Worm (Caenorhabditis elegans) whole organism, L4 larva: ENCODE measurements around the gene pgp-11.

ENCODE experiments used
- D1046.2 ChIP-seq: fragments of 200-800 bp; sonication (Bioruptor generic); IDR thresholded peaks from 2 replicates; pipeline ENCODE4 v1.3.6; 2022; ENCODE audit warnings: missing genetic modification characterization, missing compliant biosample characterization
- F10B5.3 ChIP-seq: sonication (generic microtip); optimal IDR thresholded peaks from 2 replicates; lab custom pipeline; 2016; ENCODE audit warnings: mild to moderate bottlenecking, missing genetic modification characterization, missing compliant biosample characterization
- F26F4.8 ChIP-seq: fragments of 200-800 bp; sonication (Bioruptor generic); conservative IDR thresholded peaks from 2 replicates; pipeline ENCODE4 v1.3.6; 2022; ENCODE audit warnings: missing genetic modification characterization, missing compliant biosample characterization
- F37D6.2 ChIP-seq: sonication (generic microtip); optimal IDR thresholded peaks from 2 replicates; lab custom pipeline; 2016; ENCODE audit warnings: mild to moderate bottlenecking, missing genetic modification characterization, missing compliant biosample characterization
- R02D3.7 ChIP-seq: fragments of 150-350 bp; sonication (generic microtip); optimal IDR thresholded peaks from 3 replicates; lab custom pipeline; 2014; ENCODE audit warnings: missing biosample characterization, missing genetic modification characterization
- Y48G9A.11 ChIP-seq: fragments of 200-800 bp; sonication (Bioruptor generic); IDR thresholded peaks from 2 replicates; pipeline ENCODE4 v1.3.6; 2022; ENCODE audit warnings: missing genetic modification reagents, missing genetic modification characterization, missing compliant biosample characterization
- ZK546.5 ChIP-seq, 2 experiments: sonication (generic microtip); optimal IDR thresholded peaks; 2 replicates each; lab custom pipeline; 2017; ENCODE audit warnings: missing biosample characterization in 2 of 2, missing genetic modification characterization in 2 of 2
- attf-4 ChIP-seq: sonication (generic microtip); optimal IDR thresholded peaks from 3 replicates; lab custom pipeline; 2017; ENCODE audit warnings: missing biosample characterization, missing genetic modification characterization
- ceh-20 ChIP-seq: fragments of 200-800 bp; sonication (Bioruptor generic); IDR thresholded peaks from 2 replicates; pipeline ENCODE4 v1.3.6; 2022; ENCODE audit warnings: missing genetic modification reagents, missing genetic modification characterization, missing compliant biosample characterization
- ceh-28 ChIP-seq: fragments of 150-350 bp; optimal IDR thresholded peaks from 2 replicates; lab custom pipeline; 2014; ENCODE audit warnings: missing biosample characterization, missing genetic modification reagents, missing genetic modification characterization
- ceh-32 ChIP-seq: sonication (generic microtip); optimal IDR thresholded peaks from 2 replicates; lab custom pipeline; 2016; ENCODE audit warnings: mild to moderate bottlenecking, missing genetic modification characterization, missing compliant biosample characterization; ENCODE audit not compliant: poor library complexity
- ceh-44 ChIP-seq: fragments of 200-800 bp; sonication (Bioruptor generic); IDR thresholded peaks from 2 replicates; pipeline ENCODE4 v1.3.6; 2022; ENCODE audit warnings: missing genetic modification reagents, missing genetic modification characterization, missing compliant biosample characterization
- daf-16 ChIP-seq, 3 experiments: sonication (generic microtip); optimal IDR thresholded peaks; 2 replicates each; lab custom pipeline; 2016 to 2017; ENCODE audit warnings: missing genetic modification characterization in 3 of 3, missing genetic modification reagents in 3 of 3, mild to moderate bottlenecking in 2 of 3, missing compliant biosample characterization in 2 of 3, missing biosample characterization in 1 of 3, moderate library complexity in 1 of 3
- daf-19 ChIP-seq: fragments of 200-800 bp; sonication (Bioruptor generic); conservative IDR thresholded peaks from 2 replicates; pipeline ENCODE4 v1.3.6; 2022; ENCODE audit warnings: missing genetic modification characterization, missing compliant biosample characterization
- dmd-8 ChIP-seq: fragments of 200-800 bp; sonication (Bioruptor generic); IDR thresholded peaks from 2 replicates; pipeline ENCODE4 v1.3.6; 2022; ENCODE audit warnings: missing genetic modification characterization, missing compliant biosample characterization
- dmd-9 ChIP-seq: fragments of 200-800 bp; sonication (Bioruptor generic); IDR thresholded peaks from 2 replicates; pipeline ENCODE4 v1.3.6; 2022; ENCODE audit warnings: missing genetic modification reagents, missing genetic modification characterization, missing compliant biosample characterization
- dve-1 ChIP-seq: sonication (generic microtip); optimal IDR thresholded peaks from 2 replicates; lab custom pipeline; 2017; ENCODE audit warnings: antibody characterized with exemption, mild to moderate bottlenecking, missing genetic modification characterization, missing compliant biosample characterization; ENCODE audit not compliant: insufficient read depth
- fkh-10 ChIP-seq: fragments of 150-350 bp; optimal IDR thresholded peaks from 2 replicates; lab custom pipeline; 2014; ENCODE audit warnings: missing biosample characterization, missing genetic modification reagents, missing genetic modification characterization
- gei-8 ChIP-seq: fragments of 200-800 bp; sonication (Bioruptor generic); optimal IDR thresholded peaks from 2 replicates; lab custom pipeline; 2018; ENCODE audit warnings: mild to moderate bottlenecking, missing genetic modification characterization, missing compliant biosample characterization
- hmg-1.1 ChIP-seq: fragments of 200-800 bp; sonication (Bioruptor generic); IDR thresholded peaks from 2 replicates; pipeline ENCODE4 v1.3.6; 2022; ENCODE audit warnings: missing genetic modification reagents, missing genetic modification characterization, missing compliant biosample characterization
- lin-1 ChIP-seq: fragments of 200-800 bp; sonication (Bioruptor generic); IDR thresholded peaks from 2 replicates; pipeline ENCODE4 v1.3.6; 2022; ENCODE audit warnings: missing genetic modification reagents, missing genetic modification characterization, missing compliant biosample characterization
- lin-39 ChIP-seq: fragments of 150-350 bp; optimal IDR thresholded peaks from 2 replicates; lab custom pipeline; 2014; ENCODE audit warnings: missing biosample characterization, missing genetic modification reagents, missing genetic modification characterization
- lir-3 ChIP-seq: sonication (generic microtip); optimal IDR thresholded peaks from 2 replicates; lab custom pipeline; 2016; ENCODE audit warnings: mild to moderate bottlenecking, missing genetic modification characterization, missing compliant biosample characterization
- madf-5 ChIP-seq, 2 experiments: fragments of 200-800 bp; sonication (Bioruptor generic); IDR thresholded peaks; 2 replicates each; pipeline ENCODE4 v1.3.6; 2022; ENCODE audit warnings: missing compliant biosample characterization in 2 of 2, missing genetic modification characterization in 2 of 2
- madf-9 ChIP-seq: fragments of 200-800 bp; sonication (Bioruptor generic); conservative IDR thresholded peaks from 2 replicates; pipeline ENCODE4 v1.3.6; 2022; ENCODE audit warnings: missing genetic modification reagents, missing genetic modification characterization, missing compliant biosample characterization
- mdl-1 ChIP-seq, 2 experiments: fragments of 150-350 bp in 1 of 2; sonication (generic microtip) in 1 of 2; optimal IDR thresholded peaks; 2 replicates each; lab custom pipeline; 2014 to 2017; ENCODE audit warnings: missing biosample characterization in 2 of 2, missing genetic modification characterization in 2 of 2
- mxl-2 ChIP-seq: fragments of 200-800 bp; sonication (Bioruptor generic); conservative IDR thresholded peaks from 2 replicates; pipeline ENCODE4 v1.3.6; 2022; ENCODE audit warnings: missing genetic modification reagents, missing genetic modification characterization, missing compliant biosample characterization
- nhr-102 ChIP-seq: sonication (generic microtip); optimal IDR thresholded peaks from 2 replicates; lab custom pipeline; 2016; ENCODE audit warnings: mild to moderate bottlenecking, missing genetic modification characterization, moderate library complexity, missing compliant biosample characterization
- nhr-28 ChIP-seq: fragments of 150-350 bp; optimal IDR thresholded peaks from 2 replicates; lab custom pipeline; 2014; ENCODE audit warnings: missing biosample characterization, missing genetic modification characterization
- nhr-41 ChIP-seq: fragments of 200-800 bp; sonication (Bioruptor generic); IDR thresholded peaks from 2 replicates; pipeline ENCODE4 v1.3.6; 2022; ENCODE audit warnings: missing genetic modification reagents, missing genetic modification characterization, missing compliant biosample characterization
- nhr-42 ChIP-seq: fragments of 200-800 bp; sonication (Bioruptor generic); IDR thresholded peaks from 2 replicates; pipeline ENCODE4 v1.3.6; 2022; ENCODE audit warnings: missing genetic modification characterization, missing compliant biosample characterization
- nhr-48 ChIP-seq: sonication (generic microtip); optimal IDR thresholded peaks from 2 replicates; lab custom pipeline; 2016; ENCODE audit warnings: mild to moderate bottlenecking, missing genetic modification characterization, missing compliant biosample characterization
- nhr-6 ChIP-seq: fragments of 150-350 bp; optimal IDR thresholded peaks from 2 replicates; lab custom pipeline; 2014; ENCODE audit warnings: missing biosample characterization, missing genetic modification characterization
- nhr-76 ChIP-seq: fragments of 150-350 bp; optimal IDR thresholded peaks from 2 replicates; lab custom pipeline; 2014; ENCODE audit warnings: missing biosample characterization, missing genetic modification characterization
- php-3 ChIP-seq: fragments of 200-800 bp; sonication (Bioruptor generic); IDR thresholded peaks from 2 replicates; pipeline ENCODE4 v1.3.6; 2022; ENCODE audit warnings: missing genetic modification reagents, missing genetic modification characterization, missing compliant biosample characterization
- pqm-1 ChIP-seq: sonication (generic microtip); optimal IDR thresholded peaks from 2 replicates; lab custom pipeline; 2017; ENCODE audit warnings: missing biosample characterization, missing genetic modification characterization
- saeg-2 ChIP-seq: fragments of 200-800 bp; sonication (Bioruptor generic); IDR thresholded peaks from 2 replicates; pipeline ENCODE4 v1.3.6; 2022; ENCODE audit warnings: missing genetic modification reagents, missing genetic modification characterization, missing compliant biosample characterization
- sdz-12 ChIP-seq: fragments of 200-800 bp; sonication (Bioruptor generic); optimal IDR thresholded peaks from 2 replicates; lab custom pipeline; 2018; ENCODE audit warnings: mild to moderate bottlenecking, missing genetic modification characterization, missing compliant biosample characterization
- snpc-1.2 ChIP-seq: fragments of 200-800 bp; sonication (Bioruptor generic); IDR thresholded peaks from 2 replicates; pipeline ENCODE4 v1.3.6; 2022; ENCODE audit warnings: missing genetic modification reagents, missing genetic modification characterization, missing compliant biosample characterization
- snpc-4 ChIP-seq: fragments of 150-350 bp; optimal IDR thresholded peaks from 2 replicates; lab custom pipeline; 2014; ENCODE audit warnings: missing biosample characterization, missing genetic modification characterization
- spr-1 ChIP-seq: sonication (generic microtip); optimal IDR thresholded peaks from 2 replicates; lab custom pipeline; 2016; ENCODE audit warnings: mild to moderate bottlenecking, missing genetic modification characterization, missing compliant biosample characterization
- tag-97 ChIP-seq: fragments of 200-800 bp; sonication (Bioruptor generic); IDR thresholded peaks from 2 replicates; pipeline ENCODE4 v1.3.6; 2022; ENCODE audit warnings: missing genetic modification characterization, missing compliant biosample characterization
- tra-1 ChIP-seq: fragments of 200-800 bp; sonication (Bioruptor generic); IDR thresholded peaks from 2 replicates; pipeline ENCODE4 v1.3.6; 2022; ENCODE audit warnings: missing genetic modification reagents, missing genetic modification characterization, missing compliant biosample characterization
- unc-62 ChIP-seq, 3 experiments: fragments of 150-350 bp in 1 of 3; sonication (generic microtip); optimal IDR thresholded peaks in 2 of 3; peaks in 1 of 3; 1 replicate in 1 of 3; 2 replicates in 2 of 3; lab custom pipeline; 2014 to 2017; ENCODE audit warnings: missing biosample characterization in 3 of 3, missing genetic modification characterization in 3 of 3, missing genetic modification reagents in 3 of 3, missing genotype in 1 of 3
- vab-7 ChIP-seq: fragments of 200-800 bp; sonication (Bioruptor generic); IDR thresholded peaks from 2 replicates; pipeline ENCODE4 v1.3.6; 2022; ENCODE audit warnings: missing genetic modification reagents, missing genetic modification characterization, missing compliant biosample characterization
- zag-1 ChIP-seq: fragments of 150-350 bp; optimal IDR thresholded peaks from 2 replicates; lab custom pipeline; 2014; ENCODE audit warnings: missing biosample characterization, missing genetic modification characterization
- zfp-2 ChIP-seq: sonication (generic microtip); optimal IDR thresholded peaks from 2 replicates; lab custom pipeline; 2016; ENCODE audit warnings: mild to moderate bottlenecking, missing genetic modification characterization, missing compliant biosample characterization
- zfp-3 ChIP-seq: fragments of 200-800 bp; sonication (Bioruptor generic); conservative IDR thresholded peaks from 2 replicates; pipeline ENCODE4 v1.3.6; 2022; ENCODE audit warnings: missing genetic modification reagents, missing genetic modification characterization, missing compliant biosample characterization
- ztf-11 ChIP-seq: fragments of 150-350 bp; optimal IDR thresholded peaks from 2 replicates; lab custom pipeline; 2014; ENCODE audit warnings: missing biosample characterization, missing genetic modification characterization
- ztf-7 ChIP-seq: fragments of 150-350 bp; optimal IDR thresholded peaks from 2 replicates; lab custom pipeline; 2014; ENCODE audit warnings: missing biosample characterization, missing genetic modification characterization

The pgp-11 gene

DNA sequence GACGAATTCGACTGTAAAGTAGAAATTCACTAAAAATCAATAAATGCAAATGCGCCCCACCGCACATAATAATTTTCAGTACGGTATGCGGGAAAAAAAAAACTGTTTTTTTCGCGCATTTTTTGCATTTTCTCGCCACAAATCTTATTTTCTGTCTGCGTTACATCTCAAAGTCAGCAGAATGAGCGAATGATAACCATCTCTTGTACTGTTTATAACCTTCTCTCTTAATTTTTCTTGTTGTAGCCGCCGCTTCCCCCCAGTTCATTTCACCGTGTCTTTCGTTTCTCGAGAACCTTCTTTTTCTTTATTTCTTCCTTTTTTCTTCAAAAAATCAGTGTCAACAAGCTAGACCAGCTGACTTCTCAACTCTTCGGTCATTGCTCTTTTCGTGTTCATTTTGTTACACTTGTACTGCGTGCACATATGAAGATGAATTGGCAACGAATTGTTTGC is 11.5 kb upstream of the pgp-11 start (continued):
- TF ChIP-seq vab-7 (GFP tag; lab: Robert Waterston, UW) (no peak), hmg-1.1 (GFP tag; lab: Robert Waterston, UW) (no peak), madf-9 (GFP tag; lab: Robert Waterston, UW) (no peak), F10B5.3 (tag; lab: Kevin White, UChicago) (no peak), saeg-2 (GFP tag; lab: Robert Waterston, UW) (no peak), R02D3.7 (tag; lab: Kevin White, UChicago) (no peak), tra-1 (GFP tag; lab: Robert Waterston, UW) (peak; percentile 24; the same call in 1 of the 2 replicates), dmd-9 (0 out of 2 replicates have a peak, but pooled peaks have one; percentile 13), sdz-12 (GFP tag; lab: Kevin White, UChicago) (no peak), attf-4 (no peak), mxl-2 (GFP tag; lab: Robert Waterston, UW) (no peak), ceh-20 (no peak; the same call in 1 of the 2 replicates), unc-62 (GFP tag; optimal IDR thresholded peaks at IDR 0.05 in 1 of 2; lab: Kevin White, UChicago) (peak in 1 of 2 experiments; percentile 95), unc-62 (tag; optimal IDR thresholded peaks at IDR 0.05; lab: Kevin White, UChicago) (no peak), F37D6.2 (tag; lab: Kevin White, UChicago) (no peak), ztf-11 (no peak), lin-1 (GFP tag; lab: Robert Waterston, UW) (peak; percentile 38; the same call in 1 of the 2 replicates), D1046.2 (GFP tag; lab: Robert Waterston, UW) (no peak), snpc-1.2 (GFP tag; lab: Robert Waterston, UW) (no peak), lir-3 (tag; lab: Kevin White, UChicago) (no peak), zag-1 (tag; lab: Kevin White, UChicago) (no peak), nhr-48 (tag; lab: Kevin White, UChicago) (no peak), lin-39 (tag; lab: Kevin White, UChicago) (no peak), nhr-6 (tag; lab: Kevin White, UChicago) (peak; percentile 5), tag-97 (GFP tag; lab: Robert Waterston, UW) (no peak), madf-5 (GFP tag; IDR thresholded peaks at IDR 0.05; lab: Robert Waterston, UW) (no peak), php-3 (GFP tag; lab: Robert Waterston, UW) (0 out of 2 replicates have a peak, but pooled peaks have one; percentile 54), nhr-41 (GFP tag; lab: Robert Waterston, UW) (no peak), pqm-1 (tag; lab: Kevin White, UChicago) (no peak), ceh-28 (tag; lab: Kevin White, UChicago) (no peak), nhr-28 (tag; lab: Kevin White, UChicago) (peak; percentile 60), ZK546.5 (tag; optimal IDR thresholded peaks at IDR 0.05; lab: Kevin White, UChicago) (no peak), nhr-76 (tag; lab: Kevin White, UChicago) (no peak), Y48G9A.11 (peak; percentile 51; the same call in 1 of the 2 replicates), mdl-1 (tag; optimal IDR thresholded peaks at IDR 0.05; lab: Kevin White, UChicago) (no peak), ceh-44 (GFP tag; lab: Robert Waterston, UW) (no peak), daf-19 (GFP tag; lab: Robert Waterston, UW) (0 out of 2 replicates have a peak, but pooled peaks have one; percentile 17), zfp-2 (no peak), daf-16 (GFP tag; optimal IDR thresholded peaks at IDR 0.05; lab: Kevin White, UChicago) (no peak), daf-16 (tag; optimal IDR thresholded peaks at IDR 0.05; lab: Kevin White, UChicago) (peak; percentile 77), nhr-102 (no peak), spr-1 (tag; lab: Kevin White, UChicago) (no peak), nhr-42 (GFP tag; lab: Robert Waterston, UW) (no peak), ceh-32 (tag; lab: Kevin White, UChicago) (no peak), dmd-8 (0 out of 2 replicates have a peak, but pooled peaks have one; percentile 3), snpc-4 (no peak), dve-1 (tag; lab: Kevin White, UChicago) (peak; percentile 48), F26F4.8 (GFP tag; lab: Robert Waterston, UW) (no peak), ztf-7 (tag; lab: Kevin White, UChicago) (no peak), fkh-10 (GFP tag; lab: Kevin White, UChicago) (no peak), zfp-3 (no peak; the same call in 1 of the 2 replicates), gei-8 (GFP tag; lab: Kevin White, UChicago) (peak; percentile 11)
